Fruit fly (Drosophila melanogaster) whole organism, embryonic: ENCODE data around the gene CG17224.

ENCODE experiments used
- Bdp1 ChIP-seq: fragments of 200-800 bp; sonication (Bioruptor generic); optimal IDR thresholded peaks from 3 replicates; lab custom pipeline; 2016; ENCODE audit warnings: missing biosample characterization, missing genetic modification characterization
- BtbVII ChIP-seq: fragments of 200-800 bp; sonication (Bioruptor generic); optimal IDR thresholded peaks from 3 replicates; lab custom pipeline; 2017; ENCODE audit warnings: missing biosample characterization, mild to moderate bottlenecking, missing genetic modification characterization
- CG1024 ChIP-seq: fragments of 200-800 bp; sonication (Bioruptor generic); IDR thresholded peaks from 2 replicates; pipeline ENCODE4 v1.3.6; 2022; ENCODE audit warnings: missing biosample characterization, missing genetic modification characterization
- CG10267 ChIP-seq: fragments of 200-800 bp; sonication (Bioruptor generic); optimal IDR thresholded peaks from 2 replicates; lab custom pipeline; 2018; ENCODE audit warnings: missing biosample characterization, mild to moderate bottlenecking, missing genetic modification characterization, moderate library complexity
- CG10431 ChIP-seq: fragments of 200-800 bp; sonication (Bioruptor generic); optimal IDR thresholded peaks from 3 replicates; lab custom pipeline; 2018; ENCODE audit warnings: missing biosample characterization, mild to moderate bottlenecking, missing genetic modification characterization
- CG12071 ChIP-seq: fragments of 200-800 bp; sonication (Bioruptor generic); optimal IDR thresholded peaks from 3 replicates; lab custom pipeline; 2018; ENCODE audit warnings: missing biosample characterization, mild to moderate bottlenecking, missing genetic modification characterization
- CG17829 ChIP-seq: fragments of 200-800 bp; optimal IDR thresholded peaks from 2 replicates; lab custom pipeline; 2019; ENCODE audit warnings: missing biosample characterization, mild to moderate bottlenecking, missing genetic modification characterization, moderate library complexity
- CG18262 ChIP-seq: fragments of 200-800 bp; optimal IDR thresholded peaks from 3 replicates; lab custom pipeline; 2019; ENCODE audit warnings: missing biosample characterization, mild to moderate bottlenecking, missing genetic modification characterization, moderate library complexity
- CG30431 ChIP-seq: fragments of 200-800 bp; sonication (Bioruptor generic); optimal IDR thresholded peaks from 2 replicates; lab custom pipeline; 2017; ENCODE audit warnings: missing biosample characterization, missing genetic modification characterization
- CG4730 ChIP-seq: fragments of 200-800 bp; sonication (Bioruptor generic); IDR thresholded peaks from 2 replicates; pipeline ENCODE4 v1.3.6; 2022; ENCODE audit warnings: missing biosample characterization, missing genetic modification characterization
- CG6254 ChIP-seq: fragments of 200-800 bp; sonication (Bioruptor generic); optimal IDR thresholded peaks from 3 replicates; lab custom pipeline; 2017; ENCODE audit warnings: mild to moderate bottlenecking, missing biosample characterization, missing genetic modification reagents, missing genetic modification characterization
- CG7372 ChIP-seq: fragments of 200-800 bp; sonication (Bioruptor generic); IDR thresholded peaks from 2 replicates; pipeline ENCODE4 v1.3.6; 2022; ENCODE audit warnings: missing biosample characterization, missing genetic modification characterization
- CG8290 ChIP-seq, 3 experiments: fragments of 200-800 bp; sonication (Bioruptor generic); optimal IDR thresholded peaks; 2 replicates each; lab custom pipeline; 2016 to 2019; ENCODE audit warnings: missing biosample characterization in 3 of 3, missing genetic modification characterization in 3 of 3, mild to moderate bottlenecking in 2 of 3, moderate library complexity in 1 of 3
- CG9437 ChIP-seq: fragments of 200-800 bp; sonication (Bioruptor generic); optimal IDR thresholded peaks from 2 replicates; lab custom pipeline; 2018; ENCODE audit warnings: missing biosample characterization, mild to moderate bottlenecking, missing genetic modification characterization
- D19B ChIP-seq: fragments of 200-800 bp; sonication (Bioruptor generic); optimal IDR thresholded peaks from 2 replicates; lab custom pipeline; 2017; ENCODE audit warnings: missing biosample characterization, mild to moderate bottlenecking, missing genetic modification characterization
- Dll ChIP-seq: fragments of 200-800 bp; sonication (Bioruptor generic); IDR thresholded peaks from 4 replicates; pipeline ENCODE4 v1.3.6; 2022; ENCODE audit warnings: missing biosample characterization, missing genetic modification characterization; ENCODE audit not compliant: partially characterized antibody
- Drgx ChIP-seq: fragments of 200-800 bp; sonication (Bioruptor generic); IDR thresholded peaks from 2 replicates; pipeline ENCODE4 v1.3.6; 2022; ENCODE audit warnings: missing biosample characterization, missing genetic modification characterization
- ERR ChIP-seq: fragments of 200-800 bp; sonication (Bioruptor generic); optimal IDR thresholded peaks from 2 replicates; lab custom pipeline; 2016; ENCODE audit warnings: missing biosample characterization, missing genetic modification characterization
- HLH3B ChIP-seq: fragments of 200-800 bp; sonication (Bioruptor generic); IDR thresholded peaks from 2 replicates; pipeline ENCODE4 v1.3.6; 2022; ENCODE audit warnings: missing biosample characterization, missing genetic modification characterization
- HLHmδ ChIP-seq: fragments of 200-800 bp; sonication (Bioruptor generic); optimal IDR thresholded peaks from 2 replicates; lab custom pipeline; 2018; ENCODE audit warnings: missing biosample characterization, mild to moderate bottlenecking, missing genetic modification characterization, moderate library complexity
- Hey ChIP-seq: fragments of 200-800 bp; sonication (Bioruptor generic); optimal IDR thresholded peaks from 3 replicates; lab custom pipeline; 2018; ENCODE audit warnings: missing biosample characterization, mild to moderate bottlenecking, missing genetic modification characterization
- Hr39 ChIP-seq: fragments of >200 bp; optimal IDR thresholded peaks from 2 replicates; lab custom pipeline; 2017
- Mad ChIP-seq: fragments of 200-800 bp; sonication (Bioruptor generic); optimal IDR thresholded peaks from 2 replicates; lab custom pipeline; 2016; ENCODE audit warnings: missing biosample characterization, missing genetic modification characterization
- Mes4 ChIP-seq: fragments of 200-800 bp; sonication (Bioruptor generic); optimal IDR thresholded peaks from 2 replicates; lab custom pipeline; 2016; ENCODE audit warnings: missing biosample characterization, missing genetic modification characterization
- Myb ChIP-seq: fragments of 200-800 bp; sonication (Bioruptor generic); optimal IDR thresholded peaks from 2 replicates; lab custom pipeline; 2016; ENCODE audit warnings: missing biosample characterization, missing genetic modification characterization
- Ravus ChIP-seq: fragments of 200-800 bp; sonication (Bioruptor generic); IDR thresholded peaks from 2 replicates; pipeline ENCODE4 v1.3.6; 2022; ENCODE audit warnings: missing biosample characterization, missing genetic modification characterization
- Sin3A ChIP-seq: fragments of >200 bp; optimal IDR thresholded peaks from 2 replicates; lab custom pipeline; 2018
- Sox100B ChIP-seq: fragments of 200-800 bp; sonication (Bioruptor generic); optimal IDR thresholded peaks from 3 replicates; lab custom pipeline; 2018; ENCODE audit warnings: missing biosample characterization, mild to moderate bottlenecking, missing genetic modification characterization
- Taf1 ChIP-seq: fragments of 200-800 bp; sonication (Bioruptor generic); IDR thresholded peaks from 2 replicates; pipeline ENCODE4 v1.3.6; 2022; ENCODE audit warnings: missing biosample characterization, missing genetic modification characterization
- Tbp ChIP-seq: fragments of >200 bp; optimal IDR thresholded peaks from 2 replicates; lab custom pipeline; 2018; ENCODE audit warnings: missing biosample characterization, missing genetic modification characterization
- Trl ChIP-seq, 3 experiments: fragments of >200 bp in 2 of 3; fragments of 200-800 bp in 1 of 3; sonication (Bioruptor generic) in 1 of 3; optimal IDR thresholded peaks; 2 replicates in 1 of 3; 3 replicates in 2 of 3; lab custom pipeline; 2016 to 2017; ENCODE audit warnings: missing biosample characterization in 1 of 3, missing genetic modification characterization in 1 of 3
- ac ChIP-seq: fragments of 200-800 bp; sonication (Bioruptor generic); optimal IDR thresholded peaks from 3 replicates; lab custom pipeline; 2017; ENCODE audit warnings: missing biosample characterization, mild to moderate bottlenecking, missing genetic modification characterization
- ash1 ChIP-seq: fragments of 200-800 bp; sonication (Bioruptor generic); optimal IDR thresholded peaks from 2 replicates; lab custom pipeline; 2018; ENCODE audit warnings: missing biosample characterization, mild to moderate bottlenecking, missing genetic modification characterization
- az2 ChIP-seq: fragments of 200-800 bp; sonication (Bioruptor generic); optimal IDR thresholded peaks from 3 replicates; lab custom pipeline; 2016; ENCODE audit warnings: missing biosample characterization, missing genetic modification characterization
- bab2 ChIP-seq: fragments of 200-800 bp; sonication (Bioruptor generic); optimal IDR thresholded peaks from 2 replicates; lab custom pipeline; 2016; ENCODE audit warnings: missing biosample characterization, missing genetic modification characterization
- cato ChIP-seq: fragments of 200-800 bp; sonication (Bioruptor generic); optimal IDR thresholded peaks from 2 replicates; lab custom pipeline; 2016; ENCODE audit warnings: missing biosample characterization, missing genetic modification characterization, borderline replicate concordance
- caup ChIP-seq: fragments of 200-800 bp; sonication (Bioruptor generic); optimal IDR thresholded peaks from 3 replicates; lab custom pipeline; 2017; ENCODE audit warnings: missing biosample characterization, mild to moderate bottlenecking, missing genetic modification characterization, moderate library complexity; ENCODE audit not compliant: severe bottlenecking
- cg ChIP-seq: fragments of 200-800 bp; sonication (Bioruptor generic); optimal IDR thresholded peaks from 3 replicates; lab custom pipeline; 2019; ENCODE audit warnings: missing biosample characterization, mild to moderate bottlenecking, missing genetic modification characterization, moderate library complexity
- dan ChIP-seq: fragments of 200-800 bp; sonication (Bioruptor generic); IDR thresholded peaks from 2 replicates; pipeline ENCODE4 v1.3.6; 2022; ENCODE audit warnings: missing biosample characterization, missing genetic modification characterization
- danr ChIP-seq: fragments of 200-800 bp; sonication (Bioruptor generic); IDR thresholded peaks from 2 replicates; pipeline ENCODE4 v1.3.6; 2022; ENCODE audit warnings: missing biosample characterization, missing genetic modification characterization
- disco-r ChIP-seq: fragments of 200-800 bp; sonication (Bioruptor generic); optimal IDR thresholded peaks from 2 replicates; lab custom pipeline; 2016; ENCODE audit warnings: missing biosample characterization, missing genetic modification characterization
- dmrt11E ChIP-seq: fragments of 200-800 bp; sonication (Bioruptor generic); optimal IDR thresholded peaks from 3 replicates; lab custom pipeline; 2018; ENCODE audit warnings: missing biosample characterization, mild to moderate bottlenecking, missing genetic modification characterization, moderate library complexity
- emc ChIP-seq: fragments of 200-800 bp; sonication (Bioruptor generic); optimal IDR thresholded peaks from 2 replicates; lab custom pipeline; 2016; ENCODE audit warnings: missing biosample characterization, missing genetic modification characterization
- exex ChIP-seq: fragments of 200-800 bp; sonication (Bioruptor generic); optimal IDR thresholded peaks from 4 replicates; lab custom pipeline; 2018; ENCODE audit warnings: missing biosample characterization, mild to moderate bottlenecking, missing genetic modification characterization, moderate library complexity
- eyg ChIP-seq: fragments of 200-800 bp; sonication (Bioruptor generic); optimal IDR thresholded peaks from 3 replicates; lab custom pipeline; 2016; ENCODE audit warnings: missing biosample characterization, missing genetic modification characterization
- hkb ChIP-seq, 2 experiments: fragments of 200-800 bp in 1 of 2; fragments of >200 bp in 1 of 2; sonication (Bioruptor generic) in 1 of 2; IDR thresholded peaks in 1 of 2; optimal IDR thresholded peaks in 1 of 2; 2 replicates each; pipeline versions ENCODE4 v1.3.6 to Lab custom; 2017 to 2022; ENCODE audit warnings: missing biosample characterization in 1 of 2, missing genetic modification characterization in 1 of 2
- oc ChIP-seq: fragments of 200-800 bp; sonication (Bioruptor generic); optimal IDR thresholded peaks from 2 replicates; lab custom pipeline; 2018; ENCODE audit warnings: missing biosample characterization, mild to moderate bottlenecking, missing genetic modification characterization, moderate library complexity
- p53 ChIP-seq: fragments of 200-800 bp; sonication (Bioruptor generic); optimal IDR thresholded peaks from 2 replicates; lab custom pipeline; 2016; ENCODE audit warnings: missing biosample characterization, missing genetic modification characterization
- run ChIP-seq: fragments of 200-800 bp; sonication (Bioruptor generic); optimal IDR thresholded peaks from 3 replicates; lab custom pipeline; 2018; ENCODE audit warnings: missing biosample characterization, mild to moderate bottlenecking, missing genetic modification characterization
- sens-2 ChIP-seq: fragments of 200-800 bp; sonication (Bioruptor generic); IDR thresholded peaks from 2 replicates; pipeline ENCODE4 v1.3.6; 2022; ENCODE audit warnings: missing biosample characterization, missing genetic modification characterization
- unc-4 ChIP-seq: fragments of 200-800 bp; sonication (Bioruptor generic); IDR thresholded peaks from 2 replicates; pipeline ENCODE4 v1.3.6; 2022; ENCODE audit warnings: missing biosample characterization, missing genetic modification characterization; ENCODE audit not compliant: partially characterized antibody
- usp ChIP-seq: fragments of >200 bp; optimal IDR thresholded peaks from 2 replicates; lab custom pipeline; 2017; ENCODE audit warnings: missing biosample characterization, missing genetic modification characterization

The CG17224 gene

DNA sequence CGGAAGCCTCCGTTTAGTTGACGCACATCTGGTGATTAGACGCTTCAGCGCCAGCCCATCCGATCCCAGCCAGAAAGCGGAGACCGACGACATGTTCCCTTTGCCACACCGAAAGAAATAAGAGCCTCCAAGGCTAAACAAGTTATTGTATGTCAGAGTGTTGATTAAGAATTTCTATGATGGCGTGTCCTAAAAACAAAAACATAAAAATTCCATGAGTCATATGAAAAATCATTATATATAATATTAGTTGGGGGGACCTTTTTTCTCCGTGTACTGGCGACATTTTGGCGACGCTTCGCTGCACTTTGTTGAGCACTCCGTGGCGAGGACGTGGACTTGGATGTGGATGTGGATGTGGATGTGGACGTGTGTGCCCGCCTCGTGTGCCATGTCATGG is 5.3 kb downstream of the CG17224 start (continued):
- TF ChIP-seq HLH3B (GFP tag; lab: Robert Waterston, UW) (peak; percentile 50), Sox100B (GFP tag; lab: Kevin White, UChicago) (no peak), bab2 (GFP tag; lab: Kevin White, UChicago) (no peak), CG7372 (GFP tag; lab: Robert Waterston, UW) (no peak), Mad (no peak), oc (no peak), CG8290 (GFP tag; optimal IDR thresholded peaks at IDR 0.05; lab: Kevin White, UChicago) (no peak), CG8290 (tag; optimal IDR thresholded peaks at IDR 0.05; lab: Kevin White, UChicago) (no peak), Tbp (GFP tag; lab: Kevin White, UChicago) (no peak), dmrt11E (tag; lab: Kevin White, UChicago) (peak; percentile 49), ash1 (GFP tag; lab: Kevin White, UChicago) (no peak), disco-r (GFP tag; lab: Kevin White, UChicago) (no peak), CG10431 (GFP tag; lab: Kevin White, UChicago) (no peak), unc-4 (GFP tag; lab: Robert Waterston, UW) (no peak), hkb (optimal IDR thresholded peaks at IDR 0.05; lab: Kevin White, UChicago) (no peak), hkb (GFP tag; IDR thresholded peaks at IDR 0.05; lab: Robert Waterston, UW) (no peak), CG1024 (no peak), Drgx (GFP tag; lab: Robert Waterston, UW) (peak; percentile 76), Sin3A (no peak), Bdp1 (GFP tag; lab: Kevin White, UChicago) (no peak), CG12071 (GFP tag; lab: Kevin White, UChicago) (no peak), CG4730 (GFP tag; lab: Robert Waterston, UW) (no peak), HLHmδ (GFP tag; lab: Kevin White, UChicago) (no peak), CG18262 (peak; percentile 42), CG9437 (no peak), Hr39 (lab: Kevin White, UChicago) (no peak), BtbVII (GFP tag; lab: Kevin White, UChicago) (no peak), run (no peak), Hey (tag; lab: Kevin White, UChicago) (no peak), az2 (peak; percentile 13), eyg (GFP tag; lab: Kevin White, UChicago) (no peak), CG10267 (tag; lab: Kevin White, UChicago) (peak; percentile 13), cg (no peak), ac (no peak), ERR (GFP tag; lab: Kevin White, UChicago) (no peak), cato (GFP tag; lab: Kevin White, UChicago) (no peak), p53 (GFP tag; lab: Kevin White, UChicago) (no peak), caup (GFP tag; lab: Kevin White, UChicago) (no peak), Ravus (GFP tag; lab: Robert Waterston, UW) (no peak), danr (GFP tag; lab: Robert Waterston, UW) (no peak), Trl (optimal IDR thresholded peaks at IDR 0.05; lab: Kevin White, UChicago) (no peak), Trl (GFP tag; optimal IDR thresholded peaks at IDR 0.05; lab: Kevin White, UChicago) (no peak), usp (no peak), Mes4 (GFP tag; lab: Kevin White, UChicago) (no peak), CG17829 (tag; lab: Kevin White, UChicago) (peak; percentile 53), emc (GFP tag; lab: Kevin White, UChicago) (no peak), Taf1 (GFP tag; lab: Robert Waterston, UW) (no peak), exex (tag; lab: Kevin White, UChicago) (no peak), Dll (GFP tag; lab: Robert Waterston, UW) (no peak), dan (no peak), CG30431 (GFP tag; lab: Kevin White, UChicago) (peak; percentile 18), sens-2 (GFP tag; lab: Robert Waterston, UW) (no peak), D19B (GFP tag; lab: Kevin White, UChicago) (no peak), CG6254 (no peak), Myb (GFP tag; lab: Kevin White, UChicago) (no peak)
